Fruit fly (Drosophila melanogaster): ENCODE results near the gene mRpS23.

The mRpS23 gene

dm6 chr2L:13835002-13835910 is at the start of gene mRpS23, which contains the start of gene CenG1A:
mRpS23 (minus strand) TSS chr2L:13835072.
CenG1A (plus strand) TSS chr2L:13835564.
- peak; percentile 99 for TF ChIP-seq noc (tag; optimal IDR thresholded peaks at IDR 0.05)

dm6 chr2L:13884063-13884656 is 49.3 kb upstream of the mRpS23 start:
- TF ChIP-seq noc (tag; optimal IDR thresholded peaks at IDR 0.05) = no peak

dm6 chr2L:13881939-13882338 is 47.1 kb upstream of the mRpS23 start:
- peak; percentile 83 for TF ChIP-seq noc (tag; optimal IDR thresholded peaks at IDR 0.05)

- no peak for TF ChIP-seq noc (tag; optimal IDR thresholded peaks at IDR 0.05)
These were observed 46.6 kb upstream of the mRpS23 start for dm6 chr2L:13881387-13881902.

- TF ChIP-seq noc (tag; optimal IDR thresholded peaks at IDR 0.05) = peak; percentile 31
These were observed 43.9 kb upstream of the mRpS23 start for dm6 chr2L:13878801-13879200.

dm6 chr2L:13877934-13878580 is 43.2 kb upstream of the mRpS23 start:
- no peak for TF ChIP-seq noc (tag; optimal IDR thresholded peaks at IDR 0.05)

dm6 chr2L:13876698-13877097 is 41.8 kb upstream of the mRpS23 start:
- TF ChIP-seq noc (tag; optimal IDR thresholded peaks at IDR 0.05) = no peak

dm6 chr2L:13873147-13873546 is 38.3 kb upstream of the mRpS23 start:
- no peak for TF ChIP-seq noc (tag; optimal IDR thresholded peaks at IDR 0.05)

- no peak for TF ChIP-seq noc (tag; optimal IDR thresholded peaks at IDR 0.05)
These were observed 34.5 kb upstream of the mRpS23 start for dm6 chr2L:13869400-13869799.

- no peak for TF ChIP-seq noc (tag; optimal IDR thresholded peaks at IDR 0.05)
These were observed 32.8 kb upstream of the mRpS23 start for dm6 chr2L:13867653-13868052.

- TF ChIP-seq noc (tag; optimal IDR thresholded peaks at IDR 0.05) = no peak
These were observed 16.2 kb upstream of the mRpS23 start for dm6 chr2L:13851098-13851497.

- no peak for TF ChIP-seq noc (tag; optimal IDR thresholded peaks at IDR 0.05)
These were observed 14.3 kb upstream of the mRpS23 start, which contains the start of gene CG7968 for dm6 chr2L:13849125-13849524. CG7968 (plus strand) TSS chr2L:13849400.

- no peak for TF ChIP-seq noc (tag; optimal IDR thresholded peaks at IDR 0.05)
These were observed 12.8 kb upstream of the mRpS23 start, which contains the start of gene CG7953 for dm6 chr2L:13847625-13848024. CG7953 (plus strand) TSS chr2L:13847925.

dm6 chr2L:13846239-13846802 is 11.4 kb upstream of the mRpS23 start, which contains the start of gene CG7916:
CG7916 (plus strand) TSS chr2L:13846752.
- TF ChIP-seq noc (tag; optimal IDR thresholded peaks at IDR 0.05) = no peak

dm6 chr2L:13845178-13845577 is 10.3 kb upstream of the mRpS23 start, which contains the start of gene CG8997:
CG8997 (minus strand) TSS chr2L:13845325.
- no peak for TF ChIP-seq noc (tag; optimal IDR thresholded peaks at IDR 0.05)

Data from whole organism, larva.